Fruit fly (Drosophila melanogaster) whole organism, wandering third instar larva: Measurements from ENCODE around the gene Ir67c.

Source experiments
- Abd-B ChIP-seq: fragments of >200 bp; optimal IDR thresholded peaks from 2 replicates; lab custom pipeline; 2017; ENCODE audit warnings: missing biosample characterization, missing genetic modification characterization
- Hr78 ChIP-seq: fragments of >200 bp; optimal IDR thresholded peaks from 2 replicates; lab custom pipeline; 2017; ENCODE audit warnings: missing biosample characterization, missing genetic modification characterization
- Hr83 ChIP-seq: fragments of 200-300 bp; sonication (Bioruptor generic); optimal IDR thresholded peaks from 2 replicates; lab custom pipeline; 2016; ENCODE audit warnings: missing biosample characterization, mild to moderate bottlenecking, missing genetic modification characterization, moderate library complexity; ENCODE audit not compliant: poor library complexity, severe bottlenecking
- Rel ChIP-seq, 2 experiments: fragments of 200-800 bp; sonication (Bioruptor generic) in 1 of 2; optimal IDR thresholded peaks; 2 replicates in 1 of 2; 3 replicates in 1 of 2; lab custom pipeline; 2016 to 2019; ENCODE audit warnings: mild to moderate bottlenecking in 2 of 2, missing biosample characterization in 2 of 2, missing genetic modification characterization in 2 of 2, moderate library complexity in 1 of 2
- h ChIP-seq: fragments of 200-800 bp; sonication (Bioruptor generic); optimal IDR thresholded peaks from 3 replicates; lab custom pipeline; 2016; ENCODE audit warnings: missing biosample characterization, mild to moderate bottlenecking, missing genetic modification characterization
- pan ChIP-seq: fragments of >200 bp; optimal IDR thresholded peaks from 2 replicates; lab custom pipeline; 2017
- psq ChIP-seq: fragments of 200-800 bp; sonication (Bioruptor generic); optimal IDR thresholded peaks from 3 replicates; lab custom pipeline; 2017; ENCODE audit warnings: missing biosample characterization, mild to moderate bottlenecking, missing genetic modification characterization, moderate library complexity
- sage ChIP-seq: fragments of 200-800 bp; sonication (Bioruptor generic); optimal IDR thresholded peaks from 2 replicates; lab custom pipeline; 2016; ENCODE audit warnings: missing biosample characterization, mild to moderate bottlenecking, missing genetic modification characterization
- woc ChIP-seq: sonication (Bioruptor generic); optimal IDR thresholded peaks from 2 replicates; lab custom pipeline; 2016; ENCODE audit warnings: missing biosample characterization, mild to moderate bottlenecking, missing genetic modification characterization

DNA sequence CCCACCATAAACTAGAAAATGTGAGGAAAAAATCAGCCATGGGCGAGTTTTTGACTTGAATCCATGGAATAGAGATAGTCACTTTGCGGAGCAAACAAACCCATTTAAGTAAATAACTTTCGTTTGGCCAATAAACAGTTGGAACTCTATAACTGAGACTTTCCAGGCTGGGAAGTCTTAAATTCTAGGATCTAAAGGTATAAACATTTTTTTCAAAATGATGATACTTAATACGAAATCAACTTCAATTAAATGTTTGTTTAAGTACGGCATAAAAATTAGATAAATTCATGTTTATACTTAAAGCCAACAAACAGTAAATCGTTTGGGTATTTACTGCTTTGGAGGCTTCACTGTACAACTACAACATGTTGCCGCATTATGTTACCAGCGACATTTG is 6.0 kb upstream of the Ir67c start:
- TF ChIP-seq sage (GFP tag; lab: Kevin White, UChicago) (no peak), pan (lab: Kevin White, UChicago) (no peak), h (GFP tag; lab: Kevin White, UChicago) (no peak), Abd-B (GFP tag; lab: Kevin White, UChicago) (no peak), woc (no peak), Rel (GFP tag; optimal IDR thresholded peaks at IDR 0.05; lab: Kevin White, UChicago) (no peak), Rel (tag; optimal IDR thresholded peaks at IDR 0.05; lab: Kevin White, UChicago) (no peak), Hr78 (GFP tag; lab: Kevin White, UChicago) (no peak), psq (no peak), Hr83 (no peak)
